Fruit fly (Drosophila melanogaster): ENCODE measurements around the gene Cyp6d5.
A peak's percentile ranks its signal among the peaks of the same experiment; 100 is the strongest.

Cyp6d5 gene

dm6 chr3R:13995933-13996332 lies 33.1 kb upstream of the Cyp6d5 start:
- TF ChIP-seq CG8478 (optimal IDR thresholded peaks at IDR 0.05), result no peak
- no peak for TF ChIP-seq usp (GFP tag; optimal IDR thresholded peaks at IDR 0.05)
- TF ChIP-seq Dll (optimal IDR thresholded peaks at IDR 0.05), result no peak
- TF ChIP-seq psq (optimal IDR thresholded peaks at IDR 0.05), result no peak
- TF ChIP-seq pan (optimal IDR thresholded peaks at IDR 0.05), result no peak
- no peak for TF ChIP-seq EcR (GFP tag; optimal IDR thresholded peaks at IDR 0.05)

DNA sequence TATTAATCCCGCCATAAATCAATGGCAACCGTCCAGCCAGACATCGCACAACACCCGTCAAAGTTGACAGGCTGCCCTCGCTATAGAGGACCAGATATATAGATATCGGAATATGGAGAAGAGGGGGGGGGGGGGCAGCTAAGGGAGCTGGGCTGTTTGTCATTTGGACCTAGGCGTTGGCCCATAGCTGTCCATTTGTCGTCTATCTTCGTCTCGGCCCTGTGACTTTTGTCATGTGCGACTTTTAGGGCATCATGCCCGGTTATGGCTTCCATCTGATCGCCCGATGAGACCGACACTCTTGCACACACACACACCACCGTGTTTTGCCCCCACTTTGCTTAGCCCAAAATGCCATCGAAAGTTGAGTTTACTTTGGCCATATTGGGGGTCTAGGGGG lies 31.3 kb upstream of the Cyp6d5 start:
- TF ChIP-seq pan (optimal IDR thresholded peaks at IDR 0.05) (no peak), usp (GFP tag; optimal IDR thresholded peaks at IDR 0.05) (no peak), psq (optimal IDR thresholded peaks at IDR 0.05) (no peak), CG8478 (optimal IDR thresholded peaks at IDR 0.05) (no peak), Dll (optimal IDR thresholded peaks at IDR 0.05) (no peak), EcR (GFP tag; optimal IDR thresholded peaks at IDR 0.05) (no peak)

dm6 chr3R:13998162-13998561 lies 30.9 kb upstream of the Cyp6d5 start:
- TF ChIP-seq usp (GFP tag; optimal IDR thresholded peaks at IDR 0.05) (no peak), psq (optimal IDR thresholded peaks at IDR 0.05) (no peak), EcR (GFP tag; optimal IDR thresholded peaks at IDR 0.05) (no peak), CG8478 (optimal IDR thresholded peaks at IDR 0.05) (no peak), Dll (optimal IDR thresholded peaks at IDR 0.05) (no peak), pan (optimal IDR thresholded peaks at IDR 0.05) (no peak)

- TF ChIP-seq pan (optimal IDR thresholded peaks at IDR 0.05) (no peak), psq (optimal IDR thresholded peaks at IDR 0.05) (no peak), EcR (GFP tag; optimal IDR thresholded peaks at IDR 0.05) (no peak), Dll (optimal IDR thresholded peaks at IDR 0.05) (no peak), usp (GFP tag; optimal IDR thresholded peaks at IDR 0.05) (no peak), CG8478 (optimal IDR thresholded peaks at IDR 0.05) (no peak)
These were observed 30.4 kb upstream of the Cyp6d5 start for dm6 chr3R:13998595-13998994.

DNA sequence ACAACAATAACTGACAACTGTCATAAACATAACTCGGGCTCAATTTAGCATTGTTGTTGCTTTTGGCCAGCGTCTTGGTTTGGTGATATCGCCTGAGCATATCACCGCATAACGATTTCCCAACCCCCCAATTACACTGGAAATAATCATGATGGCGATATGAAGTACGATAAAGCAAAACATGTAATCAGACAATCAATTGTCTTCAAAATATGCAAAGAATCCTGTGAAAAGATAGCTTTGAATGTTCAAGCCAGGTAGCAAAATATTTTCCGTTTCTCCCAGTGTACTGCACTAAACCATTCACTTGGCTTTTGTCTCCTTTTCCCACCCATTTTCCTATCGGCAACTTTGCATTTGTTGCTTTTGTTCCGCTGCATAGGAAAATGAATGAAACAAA lies 29.5 kb upstream of the Cyp6d5 start:
- no peak for TF ChIP-seq EcR (GFP tag; optimal IDR thresholded peaks at IDR 0.05)
- TF ChIP-seq psq (optimal IDR thresholded peaks at IDR 0.05), result no peak
- TF ChIP-seq pan (optimal IDR thresholded peaks at IDR 0.05), result no peak
- no peak for TF ChIP-seq Dll (optimal IDR thresholded peaks at IDR 0.05)
- TF ChIP-seq CG8478 (optimal IDR thresholded peaks at IDR 0.05), result no peak
- no peak for TF ChIP-seq usp (GFP tag; optimal IDR thresholded peaks at IDR 0.05)

dm6 chr3R:14001208-14001916 lies 27.7 kb upstream of the Cyp6d5 start:
- TF ChIP-seq CG8478 (optimal IDR thresholded peaks at IDR 0.05) (no peak), pan (optimal IDR thresholded peaks at IDR 0.05) (no peak), Dll (optimal IDR thresholded peaks at IDR 0.05) (no peak), psq (optimal IDR thresholded peaks at IDR 0.05) (no peak), usp (GFP tag; optimal IDR thresholded peaks at IDR 0.05) (no peak), EcR (GFP tag; optimal IDR thresholded peaks at IDR 0.05) (no peak)

dm6 chr3R:14002146-14002846 lies 26.7 kb upstream of the Cyp6d5 start:
- TF ChIP-seq usp (GFP tag; optimal IDR thresholded peaks at IDR 0.05), result no peak
- no peak for TF ChIP-seq CG8478 (optimal IDR thresholded peaks at IDR 0.05)
- TF ChIP-seq psq (optimal IDR thresholded peaks at IDR 0.05), result no peak
- TF ChIP-seq pan (optimal IDR thresholded peaks at IDR 0.05), result no peak
- no peak for TF ChIP-seq EcR (GFP tag; optimal IDR thresholded peaks at IDR 0.05)
- TF ChIP-seq Dll (optimal IDR thresholded peaks at IDR 0.05), result no peak

DNA sequence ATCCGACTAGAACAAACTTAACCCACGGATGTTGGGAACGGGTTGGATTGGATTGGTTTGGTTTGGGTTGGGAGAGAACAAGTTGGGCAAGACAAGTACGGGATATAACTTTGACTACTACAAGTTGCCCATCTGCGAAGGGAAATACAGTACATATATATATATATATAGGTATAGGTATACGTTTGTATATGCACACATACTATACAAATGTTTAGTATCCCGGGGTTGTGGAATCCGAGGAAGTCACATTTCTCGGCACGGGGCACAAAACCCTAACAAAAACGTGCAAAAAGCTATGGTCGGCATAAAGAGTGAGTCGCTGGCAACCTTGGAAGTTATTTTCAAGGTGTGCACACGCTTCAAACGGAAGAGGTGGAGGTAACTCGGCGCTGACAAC lies 25.2 kb upstream of the Cyp6d5 start:
- TF ChIP-seq EcR (GFP tag; optimal IDR thresholded peaks at IDR 0.05), result no peak
- no peak for TF ChIP-seq psq (optimal IDR thresholded peaks at IDR 0.05)
- no peak for TF ChIP-seq Dll (optimal IDR thresholded peaks at IDR 0.05)
- TF ChIP-seq CG8478 (optimal IDR thresholded peaks at IDR 0.05), result no peak
- no peak for TF ChIP-seq pan (optimal IDR thresholded peaks at IDR 0.05)
- no peak for TF ChIP-seq usp (GFP tag; optimal IDR thresholded peaks at IDR 0.05)

DNA sequence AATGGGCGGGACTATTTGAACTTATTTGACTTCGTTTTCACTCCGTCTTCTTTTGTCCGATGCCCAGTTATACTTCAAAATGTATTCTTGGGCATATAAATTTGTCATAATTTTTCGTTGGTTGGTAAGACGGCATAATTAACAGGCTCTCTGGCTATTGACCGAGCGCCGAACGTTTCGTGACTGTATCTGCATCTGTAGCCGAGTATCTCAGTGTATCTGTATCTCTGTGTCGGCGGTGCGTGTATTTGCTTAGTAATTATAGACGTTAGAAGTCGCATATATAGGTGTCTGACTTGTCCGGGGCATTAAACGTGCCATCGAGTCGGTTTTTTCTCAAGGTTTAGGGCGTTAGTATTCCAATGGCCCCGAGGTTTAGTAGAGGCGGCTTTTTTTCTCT lies 23.9 kb upstream of the Cyp6d5 start:
- TF ChIP-seq CG8478 (optimal IDR thresholded peaks at IDR 0.05) (no peak), Dll (optimal IDR thresholded peaks at IDR 0.05) (no peak), usp (GFP tag; optimal IDR thresholded peaks at IDR 0.05) (no peak), psq (optimal IDR thresholded peaks at IDR 0.05) (no peak)

- TF ChIP-seq EcR (GFP tag; optimal IDR thresholded peaks at IDR 0.05), result peak in 1 of 2 experiments; percentile 2
- no peak for TF ChIP-seq psq (optimal IDR thresholded peaks at IDR 0.05)
- no peak for TF ChIP-seq Dll (optimal IDR thresholded peaks at IDR 0.05)
- no peak for TF ChIP-seq CG8478 (optimal IDR thresholded peaks at IDR 0.05)
These were observed 22.7 kb upstream of the Cyp6d5 start for dm6 chr3R:14006224-14006892.

DNA sequence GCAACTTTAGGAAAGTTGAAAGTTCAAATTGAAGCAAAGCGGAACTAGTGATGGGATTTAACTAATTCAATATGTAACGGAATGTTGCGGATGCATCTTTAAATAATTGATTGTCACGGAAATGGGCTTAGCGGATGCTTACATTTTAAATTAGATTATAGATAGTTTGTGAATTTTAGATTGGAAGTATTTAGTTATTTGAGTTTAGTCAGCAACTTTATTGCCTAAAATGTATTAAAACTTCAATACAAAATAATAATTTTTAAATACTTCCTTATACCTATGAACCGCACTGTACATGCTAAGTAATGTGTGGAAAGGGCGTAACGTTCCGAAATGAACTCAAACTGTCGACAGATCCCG lies 22.2 kb upstream of the Cyp6d5 start:
- TF ChIP-seq usp (GFP tag; optimal IDR thresholded peaks at IDR 0.05) (no peak), EcR (GFP tag; optimal IDR thresholded peaks at IDR 0.05) (no peak), Dll (optimal IDR thresholded peaks at IDR 0.05) (no peak), CG8478 (optimal IDR thresholded peaks at IDR 0.05) (no peak), psq (optimal IDR thresholded peaks at IDR 0.05) (no peak), pan (optimal IDR thresholded peaks at IDR 0.05) (no peak)

DNA sequence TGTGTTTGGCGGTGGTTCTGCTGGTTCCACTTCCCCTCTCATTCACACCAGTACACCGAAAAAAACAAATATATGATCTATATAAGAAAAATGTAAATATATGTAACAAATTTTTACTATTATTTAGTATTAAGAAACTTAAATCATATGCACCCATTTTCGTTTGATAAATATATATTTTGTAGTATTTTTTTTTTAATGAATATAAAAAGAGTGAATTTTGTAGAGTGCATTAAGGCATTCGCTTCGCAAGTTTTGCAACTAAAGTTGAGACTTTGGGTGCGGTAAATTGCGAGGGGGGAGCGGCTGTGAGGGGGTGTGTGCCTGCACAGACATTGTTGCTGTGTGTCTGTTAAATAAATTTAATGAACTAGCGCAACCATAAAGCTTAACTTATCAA lies 21.5 kb upstream of the Cyp6d5 start:
- no peak for TF ChIP-seq EcR (GFP tag; optimal IDR thresholded peaks at IDR 0.05)
- no peak for TF ChIP-seq pan (optimal IDR thresholded peaks at IDR 0.05)
- no peak for TF ChIP-seq CG8478 (optimal IDR thresholded peaks at IDR 0.05)
- no peak for TF ChIP-seq Dll (optimal IDR thresholded peaks at IDR 0.05)
- TF ChIP-seq usp (GFP tag; optimal IDR thresholded peaks at IDR 0.05), result no peak
- no peak for TF ChIP-seq psq (optimal IDR thresholded peaks at IDR 0.05)
